Worm (Caenorhabditis elegans) whole organism, L1 larva: ENCODE data around the gene C06A1.6.
A peak's percentile ranks its signal among the peaks of the same experiment; 100 is the strongest.

Experiments used
- C04F5.9 ChIP-seq: sonication (generic microtip); optimal IDR thresholded peaks from 2 replicates; lab custom pipeline; 2016; ENCODE audit warnings: missing genetic modification characterization, missing compliant biosample characterization
- C16A3.4 ChIP-seq: fragments of 150-350 bp; optimal IDR thresholded peaks from 2 replicates; lab custom pipeline; 2014; ENCODE audit warnings: missing biosample characterization, missing genetic modification characterization
- C34B4.2 ChIP-seq: sonication (generic microtip); optimal IDR thresholded peaks from 2 replicates; lab custom pipeline; 2017; ENCODE audit warnings: mild to moderate bottlenecking, missing genetic modification characterization, missing compliant biosample characterization
- aha-1 ChIP-seq: fragments of 150-350 bp; optimal IDR thresholded peaks from 2 replicates; lab custom pipeline; 2014; ENCODE audit warnings: missing biosample characterization, missing genetic modification characterization
- aly-2 ChIP-seq: fragments of 150-350 bp; optimal IDR thresholded peaks from 2 replicates; lab custom pipeline; 2014; ENCODE audit warnings: missing biosample characterization, missing genetic modification characterization
- ama-1 ChIP-seq: fragments of 150-350 bp; optimal IDR thresholded peaks from 2 replicates; lab custom pipeline; 2014
- ceh-63 ChIP-seq: fragments of 200-800 bp; sonication (Bioruptor generic); optimal IDR thresholded peaks from 2 replicates; lab custom pipeline; 2018; ENCODE audit warnings: mild to moderate bottlenecking, missing genetic modification characterization, missing compliant biosample characterization
- ceh-8 ChIP-seq: fragments of 200-800 bp; sonication (Bioruptor generic); optimal IDR thresholded peaks from 2 replicates; lab custom pipeline; 2018; ENCODE audit warnings: mild to moderate bottlenecking, missing genetic modification characterization, moderate library complexity, missing compliant biosample characterization
- ceh-82 ChIP-seq, 3 experiments: fragments of 150-350 bp in 1 of 3; sonication (generic microtip) in 2 of 3; optimal IDR thresholded peaks; 2 replicates each; lab custom pipeline; 2014 to 2017; ENCODE audit warnings: missing biosample characterization in 3 of 3, missing genetic modification characterization in 3 of 3
- ceh-88 ChIP-seq: fragments of 200-800 bp; sonication (Bioruptor generic); IDR thresholded peaks from 2 replicates; pipeline ENCODE4 v1.3.6; 2022; ENCODE audit warnings: missing genetic modification characterization, missing compliant biosample characterization
- ceh-90 ChIP-seq: sonication (generic microtip); optimal IDR thresholded peaks from 2 replicates; lab custom pipeline; 2016; ENCODE audit warnings: missing genetic modification characterization, missing compliant biosample characterization
- ces-1 ChIP-seq: fragments of 150-350 bp; optimal IDR thresholded peaks from 2 replicates; lab custom pipeline; 2014; ENCODE audit warnings: missing biosample characterization, missing genetic modification reagents, missing genetic modification characterization
- efl-3 ChIP-seq: fragments of 200-800 bp; sonication (Bioruptor generic); optimal IDR thresholded peaks from 2 replicates; lab custom pipeline; 2018; ENCODE audit warnings: mild to moderate bottlenecking, missing genetic modification characterization, missing compliant biosample characterization
- egl-13 ChIP-seq: sonication (generic microtip); optimal IDR thresholded peaks from 2 replicates; lab custom pipeline; 2016; ENCODE audit warnings: missing genotype, missing genetic modification reagents, missing genetic modification characterization, missing compliant biosample characterization
- elt-2 ChIP-seq: sonication (generic microtip); optimal IDR thresholded peaks from 2 replicates; lab custom pipeline; 2016; ENCODE audit warnings: missing genetic modification characterization, mild to moderate bottlenecking, inconsistent platforms, missing compliant biosample characterization, missing genetic modification reagents
- elt-3 ChIP-seq, 6 experiments: fragments of 150-350 bp in 1 of 6; sonication (generic microtip); optimal IDR thresholded peaks; 2 replicates each; lab custom pipeline; 2017 to 2018; ENCODE audit warnings: missing biosample characterization in 6 of 6, missing genetic modification characterization in 6 of 6, inconsistent platforms in 1 of 6
- fkh-10 ChIP-seq: sonication (generic microtip); optimal IDR thresholded peaks from 2 replicates; lab custom pipeline; 2017; ENCODE audit warnings: missing biosample characterization, missing genetic modification reagents, missing genetic modification characterization
- fkh-4 ChIP-seq: sonication (generic microtip); optimal IDR thresholded peaks from 2 replicates; lab custom pipeline; 2016; ENCODE audit warnings: missing compliant biosample characterization, missing genetic modification characterization, borderline replicate concordance
- fos-1 ChIP-seq: fragments of 150-350 bp; optimal IDR thresholded peaks from 2 replicates; lab custom pipeline; 2014; ENCODE audit warnings: missing biosample characterization, missing genetic modification characterization
- hlh-17 ChIP-seq: fragments of 200-800 bp; sonication (Bioruptor generic); optimal IDR thresholded peaks from 2 replicates; lab custom pipeline; 2018; ENCODE audit warnings: missing genetic modification characterization, mild to moderate bottlenecking, missing compliant biosample characterization, moderate library complexity, borderline replicate concordance
- hlh-4 ChIP-seq: sonication (generic microtip); optimal IDR thresholded peaks from 2 replicates; lab custom pipeline; 2016; ENCODE audit warnings: mild to moderate bottlenecking, missing genetic modification characterization, missing compliant biosample characterization
- irx-1 ChIP-seq: sonication (generic microtip); optimal IDR thresholded peaks from 2 replicates; lab custom pipeline; 2016; ENCODE audit warnings: missing genetic modification characterization, missing compliant biosample characterization
- isw-1 ChIP-seq: fragments of 200-800 bp; sonication (Bioruptor generic); IDR thresholded peaks from 2 replicates; pipeline ENCODE4 v1.3.6; 2022; ENCODE audit warnings: missing genetic modification characterization, missing compliant biosample characterization
- jun-1 ChIP-seq: fragments of 150-350 bp; optimal IDR thresholded peaks from 2 replicates; lab custom pipeline; 2014; ENCODE audit warnings: missing biosample characterization, missing genetic modification reagents, missing genetic modification characterization
- lin-15B ChIP-seq: fragments of 150-350 bp; sonication (generic microtip); optimal IDR thresholded peaks from 3 replicates; lab custom pipeline; 2014; ENCODE audit warnings: missing biosample characterization, missing genetic modification characterization
- lin-35 ChIP-seq, 2 experiments: fragments of 150-350 bp; optimal IDR thresholded peaks; 2 replicates each; lab custom pipeline; 2014; ENCODE audit warnings: missing biosample characterization in 2 of 2, missing genetic modification characterization in 2 of 2, missing genetic modification reagents in 2 of 2
- lin-39 ChIP-seq: fragments of 150-350 bp; optimal IDR thresholded peaks from 2 replicates; lab custom pipeline; 2014; ENCODE audit warnings: missing biosample characterization, missing genetic modification reagents, missing genetic modification characterization
- lsy-2 ChIP-seq, 2 experiments: fragments of 150-350 bp; optimal IDR thresholded peaks; 2 replicates each; lab custom pipeline; 2014; ENCODE audit warnings: missing biosample characterization in 2 of 2, missing genetic modification characterization in 2 of 2
- mab-9 ChIP-seq: fragments of 200-800 bp; sonication (Bioruptor generic); IDR thresholded peaks from 2 replicates; pipeline ENCODE4 v1.3.6; 2022; ENCODE audit warnings: missing genetic modification reagents, missing genetic modification characterization, missing compliant biosample characterization
- mdl-1 ChIP-seq, 2 experiments: fragments of 150-350 bp; optimal IDR thresholded peaks; 2 replicates each; lab custom pipeline; 2014 to 2017; ENCODE audit warnings: missing biosample characterization in 2 of 2, missing genetic modification characterization in 2 of 2, inconsistent platforms in 1 of 2
- mef-2 ChIP-seq: fragments of 150-350 bp; optimal IDR thresholded peaks from 2 replicates; lab custom pipeline; 2014; ENCODE audit warnings: missing biosample characterization, missing genetic modification characterization
- nhr-11 ChIP-seq: fragments of 150-350 bp; optimal IDR thresholded peaks from 2 replicates; lab custom pipeline; 2014; ENCODE audit warnings: missing biosample characterization, missing genetic modification characterization
- nhr-19 ChIP-seq: fragments of 200-800 bp; sonication (Bioruptor generic); conservative IDR thresholded peaks from 2 replicates; pipeline ENCODE4 v1.3.6; 2022; ENCODE audit warnings: missing genetic modification characterization, missing compliant biosample characterization
- nhr-20 ChIP-seq: sonication (generic microtip); optimal IDR thresholded peaks from 2 replicates; lab custom pipeline; 2016; ENCODE audit warnings: mild to moderate bottlenecking, missing genetic modification characterization, missing compliant biosample characterization
- nhr-28 ChIP-seq: fragments of 150-350 bp; optimal IDR thresholded peaks from 2 replicates; lab custom pipeline; 2014; ENCODE audit warnings: missing biosample characterization, missing genetic modification characterization
- nhr-47 ChIP-seq: sonication (generic microtip); optimal IDR thresholded peaks from 2 replicates; lab custom pipeline; 2016; ENCODE audit warnings: mild to moderate bottlenecking, missing genetic modification characterization, moderate library complexity, missing compliant biosample characterization
- nhr-76 ChIP-seq: sonication (generic microtip); optimal IDR thresholded peaks from 2 replicates; lab custom pipeline; 2017; ENCODE audit warnings: missing biosample characterization, missing genetic modification characterization
- nhr-77 ChIP-seq: fragments of 150-350 bp; optimal IDR thresholded peaks from 2 replicates; lab custom pipeline; 2014; ENCODE audit warnings: missing biosample characterization, missing genetic modification characterization
- pax-3 ChIP-seq: fragments of 200-800 bp; sonication (Bioruptor generic); optimal IDR thresholded peaks from 2 replicates; lab custom pipeline; 2018; ENCODE audit warnings: mild to moderate bottlenecking, missing genetic modification characterization, moderate library complexity, missing compliant biosample characterization
- rnt-1 ChIP-seq: sonication (generic microtip); optimal IDR thresholded peaks from 2 replicates; lab custom pipeline; 2016; ENCODE audit warnings: mild to moderate bottlenecking, missing genetic modification characterization, moderate library complexity, missing compliant biosample characterization
- skn-1 ChIP-seq: fragments of 150-350 bp; optimal IDR thresholded peaks from 2 replicates; lab custom pipeline; 2014; ENCODE audit warnings: missing biosample characterization, missing genetic modification characterization
- snu-23 ChIP-seq: sonication (generic microtip); optimal IDR thresholded peaks from 2 replicates; lab custom pipeline; 2016; ENCODE audit warnings: missing genetic modification characterization, missing compliant biosample characterization
- sptf-1 ChIP-seq: fragments of 150-350 bp; optimal IDR thresholded peaks from 2 replicates; lab custom pipeline; 2014; ENCODE audit warnings: missing biosample characterization, missing genetic modification characterization
- swsn-7 ChIP-seq: sonication (generic microtip); optimal IDR thresholded peaks from 2 replicates; lab custom pipeline; 2016; ENCODE audit warnings: missing genetic modification characterization, missing compliant biosample characterization
- tbx-2 ChIP-seq: sonication (generic microtip); optimal IDR thresholded peaks from 2 replicates; lab custom pipeline; 2016; ENCODE audit warnings: missing genetic modification characterization, missing compliant biosample characterization
- tlp-1 ChIP-seq: fragments of 150-350 bp; optimal IDR thresholded peaks from 2 replicates; lab custom pipeline; 2014; ENCODE audit warnings: missing biosample characterization, missing genetic modification characterization
- unc-130 ChIP-seq: fragments of 150-350 bp; optimal IDR thresholded peaks from 2 replicates; lab custom pipeline; 2017; ENCODE audit warnings: missing biosample characterization, missing genetic modification characterization, inconsistent platforms
- unc-62 ChIP-seq: fragments of 150-350 bp; optimal IDR thresholded peaks from 2 replicates; lab custom pipeline; 2014; ENCODE audit warnings: missing biosample characterization, missing genetic modification reagents, missing genetic modification characterization
- unc-86 ChIP-seq: sonication (generic microtip); optimal IDR thresholded peaks from 2 replicates; lab custom pipeline; 2016; ENCODE audit warnings: missing genetic modification characterization, missing compliant biosample characterization
- xbp-1 ChIP-seq: sonication (generic microtip); optimal IDR thresholded peaks from 2 replicates; lab custom pipeline; 2016; ENCODE audit warnings: missing genetic modification characterization, missing compliant biosample characterization
- zag-1 ChIP-seq: fragments of 150-350 bp; optimal IDR thresholded peaks from 2 replicates; lab custom pipeline; 2014; ENCODE audit warnings: missing biosample characterization, missing genetic modification characterization
- zip-4 ChIP-seq: fragments of 200-800 bp; sonication (Bioruptor generic); optimal IDR thresholded peaks from 2 replicates; lab custom pipeline; 2018; ENCODE audit warnings: mild to moderate bottlenecking, missing genetic modification characterization, moderate library complexity, missing compliant biosample characterization
- ztf-4 ChIP-seq: fragments of 150-350 bp; optimal IDR thresholded peaks from 2 replicates; lab custom pipeline; 2014; ENCODE audit warnings: missing biosample characterization, missing genetic modification characterization

The C06A1.6 gene

ce11 chrII:10541923-10542486, 22.5 kb downstream of the C06A1.6 start, which contains the start of gene pro-1:
pro-1 (minus strand) TSS chrII:10541996.
- peak; percentile 4 for TF ChIP-seq jun-1
- peak; percentile 62 for TF ChIP-seq unc-130 (tag; lab: Kevin White, UChicago)
- peak; percentile 75 for TF ChIP-seq C16A3.4 (tag; lab: Kevin White, UChicago)
- no peak for TF ChIP-seq hlh-4 (tag; lab: Kevin White, UChicago)
- TF ChIP-seq lin-15B (tag; lab: Kevin White, UChicago): no peak
- TF ChIP-seq mef-2 (tag; lab: Kevin White, UChicago): no peak
- no peak for TF ChIP-seq sptf-1 (tag; lab: Kevin White, UChicago)
- TF ChIP-seq mdl-1 (tag; optimal IDR thresholded peaks at IDR 0.05; lab: Kevin White, UChicago): peak in 1 of 2 experiments; percentile 67
- TF ChIP-seq nhr-11 (tag; lab: Kevin White, UChicago): peak; percentile 53
- peak; percentile 84 for TF ChIP-seq snu-23 (GFP tag; lab: Kevin White, UChicago)
- no peak for TF ChIP-seq zag-1 (tag; lab: Kevin White, UChicago)
- TF ChIP-seq nhr-47: peak; percentile 88
- TF ChIP-seq skn-1: peak; percentile 64
- no peak for TF ChIP-seq ceh-8
- peak in 2 of 3 experiments; percentile 27 to 67 for TF ChIP-seq ceh-82 (tag; optimal IDR thresholded peaks at IDR 0.05; lab: Kevin White, UChicago)
- peak; percentile 4 for TF ChIP-seq fkh-4 (tag; lab: Kevin White, UChicago)
- no peak for TF ChIP-seq efl-3
- no peak for TF ChIP-seq nhr-28 (tag; lab: Kevin White, UChicago)
- no peak for TF ChIP-seq C34B4.2 (tag; lab: Kevin White, UChicago)
- no peak for TF ChIP-seq ceh-63 (GFP tag; lab: Kevin White, UChicago)
- TF ChIP-seq tlp-1 (tag; lab: Kevin White, UChicago): no peak
- peak; percentile 70 for TF ChIP-seq swsn-7 (tag; lab: Kevin White, UChicago)
- peak in 2 of 6 experiments; percentile 42 to 77 for TF ChIP-seq elt-3 (tag; optimal IDR thresholded peaks at IDR 0.05; lab: Kevin White, UChicago)
- peak; percentile 85 for TF ChIP-seq nhr-20 (tag; lab: Kevin White, UChicago)
- peak; percentile 82 for TF ChIP-seq lsy-2 (tag; optimal IDR thresholded peaks at IDR 0.05; lab: Kevin White, UChicago)
- no peak for TF ChIP-seq hlh-17 (GFP tag; lab: Kevin White, UChicago)
- no peak for TF ChIP-seq fos-1 (tag; lab: Kevin White, UChicago)
- peak; percentile 92 for TF ChIP-seq ztf-4 (tag; lab: Kevin White, UChicago)
- TF ChIP-seq irx-1 (tag; lab: Kevin White, UChicago): peak; percentile 80
- TF ChIP-seq ceh-88 (GFP tag; lab: Robert Waterston, UW): peak; percentile 85
- peak; percentile 45; the same call in 1 of the 2 replicates for TF ChIP-seq isw-1 (GFP tag; lab: Robert Waterston, UW)
- TF ChIP-seq mab-9 (GFP tag; lab: Robert Waterston, UW): peak; percentile 37
- TF ChIP-seq nhr-19 (GFP tag; lab: Robert Waterston, UW): peak; percentile 79
- TF ChIP-seq lin-35 (GFP tag; optimal IDR thresholded peaks at IDR 0.05; lab: Kevin White, UChicago): peak; percentile 66 to 83
- TF ChIP-seq zip-4: no peak
- TF ChIP-seq rnt-1 (tag; lab: Kevin White, UChicago): peak; percentile 81
- TF ChIP-seq ceh-90 (tag; lab: Kevin White, UChicago): no peak
- no peak for TF ChIP-seq fkh-10 (GFP tag; lab: Kevin White, UChicago)
- peak; percentile 13 for TF ChIP-seq nhr-77
- no peak for TF ChIP-seq nhr-76 (tag; lab: Kevin White, UChicago)
- no peak for TF ChIP-seq aha-1 (tag; lab: Kevin White, UChicago)
- no peak for TF ChIP-seq ces-1
- peak; percentile 43 for TF ChIP-seq lin-39 (tag; lab: Kevin White, UChicago)
- peak; percentile 78 for TF ChIP-seq tbx-2
- peak; percentile 19 for TF ChIP-seq C04F5.9 (tag; lab: Kevin White, UChicago)
- TF ChIP-seq egl-13 (tag; lab: Kevin White, UChicago): peak; percentile 3
- TF ChIP-seq xbp-1 (tag; lab: Kevin White, UChicago): peak; percentile 52
- TF ChIP-seq elt-2 (tag; lab: Kevin White, UChicago): peak; percentile 50
- TF ChIP-seq unc-62 (GFP tag; lab: Kevin White, UChicago): no peak
- peak; percentile 60 for TF ChIP-seq unc-86
- TF ChIP-seq pax-3 (tag; lab: Kevin White, UChicago): peak; percentile 52
- peak; percentile 98 for TF ChIP-seq ama-1 (lab: Kevin White, UChicago)
- peak; percentile 89 for TF ChIP-seq aly-2
